Fruit fly (Drosophila melanogaster): Measurements from ENCODE around the gene Rpn10.

Gene Rpn10

dm6 chr3L:21533270-21533948 is 3.4 kb upstream of the Rpn10 start, which contains the start of gene Mkrn1:
TSS of gene Mkrn1 (minus strand) at chr3L:21533713.
- TF ChIP-seq dsx (GFP tag; optimal IDR thresholded peaks at IDR 0.05; ENCODE audit: poor library complexity, severe bottlenecking) = peak; percentile 81
- TF ChIP-seq CG6854 (GFP tag; optimal IDR thresholded peaks at IDR 0.05) = peak; percentile 23
- no peak for TF ChIP-seq achi (GFP tag; optimal IDR thresholded peaks at IDR 0.05)

DNA sequence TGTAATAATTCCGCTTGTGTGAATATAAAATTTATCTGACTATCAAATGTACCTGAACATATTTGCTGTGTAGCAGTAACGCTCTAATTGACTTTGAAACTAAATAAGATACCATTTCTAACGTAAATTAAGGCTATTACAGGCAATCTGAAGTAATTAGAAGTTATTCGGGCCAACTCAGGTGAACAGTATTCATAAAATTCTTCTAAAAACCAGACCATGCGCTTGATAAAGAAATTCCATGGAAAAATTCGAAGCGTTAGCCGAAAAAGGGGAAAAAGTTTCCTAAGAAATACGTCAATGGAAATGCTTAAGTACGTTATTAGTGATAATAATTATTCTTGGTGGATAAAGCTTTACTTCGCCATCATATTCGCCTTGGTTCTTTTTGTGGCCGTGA is 2.4 kb upstream of the Rpn10 start, which contains the start of gene ppk5:
TSS of gene ppk5 (plus strand) at position 301 of the 400 bp plus-strand sequence.
- TF ChIP-seq Sox14 (GFP tag; optimal IDR thresholded peaks at IDR 0.05) (no peak), pdm3 (GFP tag; optimal IDR thresholded peaks at IDR 0.05) (no peak), fd85E (GFP tag; optimal IDR thresholded peaks at IDR 0.05) (no peak), Hr39 (GFP tag; optimal IDR thresholded peaks at IDR 0.05) (no peak)

DNA sequence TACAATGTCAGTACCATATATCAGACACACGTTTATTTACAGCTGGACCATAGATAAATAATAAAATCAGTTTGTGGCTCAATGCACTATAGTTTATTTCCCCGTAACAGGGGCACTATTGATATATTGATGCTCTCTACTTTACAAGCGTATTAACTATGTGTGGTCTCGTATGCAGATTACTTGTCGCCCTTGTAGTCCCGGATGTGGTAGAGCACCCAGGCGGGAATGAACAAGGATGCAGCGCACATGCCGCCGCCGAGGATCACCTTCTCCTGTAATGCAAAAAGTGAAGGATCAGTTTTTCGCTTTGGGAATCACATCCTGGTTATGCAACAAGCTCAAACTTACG is 2.1 kb downstream of the Rpn10 start:
- TF ChIP-seq eg (GFP tag; IDR thresholded peaks at IDR 0.05) (no peak), CG7368 (GFP tag; optimal IDR thresholded peaks at IDR 0.05) (no peak), CG6854 (GFP tag; optimal IDR thresholded peaks at IDR 0.05) (no peak), CG3032 (tag; optimal IDR thresholded peaks at IDR 0.05) (no peak), Ets21C (GFP tag; optimal IDR thresholded peaks at IDR 0.05) (no peak), achi (GFP tag; optimal IDR thresholded peaks at IDR 0.05) (no peak), spab (GFP tag; optimal IDR thresholded peaks at IDR 0.05) (no peak), CG8319 (GFP tag; optimal IDR thresholded peaks at IDR 0.05) (no peak)

DNA sequence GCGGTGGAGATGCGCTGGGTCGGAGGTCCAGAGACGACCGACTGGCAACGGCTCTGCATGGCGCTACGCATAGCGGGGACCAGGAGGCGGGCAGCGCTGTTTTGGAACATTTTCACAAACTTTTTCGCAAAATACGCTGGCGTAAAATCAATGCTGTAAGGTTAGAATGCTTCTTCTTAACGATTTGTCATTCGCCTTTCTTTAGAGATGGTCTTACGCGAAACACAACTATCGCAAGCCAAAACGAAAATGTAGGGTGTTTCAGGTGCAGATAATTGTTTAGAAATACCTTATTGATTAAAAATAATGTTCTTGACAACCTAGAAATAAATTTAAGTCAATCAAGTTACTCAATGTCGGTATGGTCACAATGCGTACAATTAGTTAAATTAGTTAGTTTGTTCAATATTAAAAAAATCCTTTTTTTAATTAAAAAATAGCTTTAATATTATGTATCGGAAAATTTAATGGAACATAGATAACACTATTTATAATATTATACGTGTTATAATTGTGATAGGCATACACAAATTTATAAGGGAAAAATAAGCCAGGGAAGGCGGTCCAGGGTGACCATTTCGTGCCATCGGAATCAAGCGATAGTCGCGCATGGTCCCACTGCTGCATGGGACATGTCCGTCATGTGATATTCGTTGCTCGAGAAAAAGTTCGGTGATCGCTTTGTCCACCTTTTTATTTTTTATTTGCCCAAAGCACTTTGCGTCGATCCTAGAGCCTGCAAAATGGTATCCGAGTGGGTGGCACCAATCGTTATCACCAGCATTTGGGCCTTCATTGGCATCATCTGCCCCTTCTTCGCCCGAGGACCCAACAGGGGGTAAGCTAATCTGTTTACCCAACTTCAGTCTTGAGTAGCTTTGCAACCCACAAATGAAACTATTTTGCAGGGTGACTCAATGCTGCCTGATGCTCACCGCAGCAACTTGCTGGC is 2.7 kb downstream of the Rpn10 start, which contains the start of the genes COX8 and VhaM9.7-b:
TSS of gene COX8 (minus strand) at position 203 of the 952 bp plus-strand sequence.
TSS of gene VhaM9.7-b (plus strand) at position 618 of the 952 bp plus-strand sequence.
- TF ChIP-seq achi (GFP tag; optimal IDR thresholded peaks at IDR 0.05) (no peak), Hr4 (GFP tag; optimal IDR thresholded peaks at IDR 0.05) (peak; percentile 61), CG3032 (tag; optimal IDR thresholded peaks at IDR 0.05) (peak; percentile 30), Sox15 (GFP tag; optimal IDR thresholded peaks at IDR 0.05) (peak; percentile 54), CG11902 (GFP tag; optimal IDR thresholded peaks at IDR 0.05) (peak; percentile 55), esn (GFP tag; optimal IDR thresholded peaks at IDR 0.05) (peak; percentile 67), acj6 (GFP tag; optimal IDR thresholded peaks at IDR 0.05) (no peak), Eip78C (GFP tag) (peak; percentile 80), vri (GFP tag; optimal IDR thresholded peaks at IDR 0.05) (peak; percentile 66), Sox14 (GFP tag; optimal IDR thresholded peaks at IDR 0.05) (peak; percentile 25), cyc (GFP tag; optimal IDR thresholded peaks at IDR 0.05) (peak; percentile 60), Ets21C (GFP tag; optimal IDR thresholded peaks at IDR 0.05) (peak; percentile 39), lz (GFP tag; optimal IDR thresholded peaks at IDR 0.05) (peak; percentile 63), CG10631 (GFP tag; optimal IDR thresholded peaks at IDR 0.05) (no peak), CG6792 (GFP tag; optimal IDR thresholded peaks at IDR 0.05) (no peak), CG31627 (GFP tag; optimal IDR thresholded peaks at IDR 0.05) (peak; percentile 67)

DNA sequence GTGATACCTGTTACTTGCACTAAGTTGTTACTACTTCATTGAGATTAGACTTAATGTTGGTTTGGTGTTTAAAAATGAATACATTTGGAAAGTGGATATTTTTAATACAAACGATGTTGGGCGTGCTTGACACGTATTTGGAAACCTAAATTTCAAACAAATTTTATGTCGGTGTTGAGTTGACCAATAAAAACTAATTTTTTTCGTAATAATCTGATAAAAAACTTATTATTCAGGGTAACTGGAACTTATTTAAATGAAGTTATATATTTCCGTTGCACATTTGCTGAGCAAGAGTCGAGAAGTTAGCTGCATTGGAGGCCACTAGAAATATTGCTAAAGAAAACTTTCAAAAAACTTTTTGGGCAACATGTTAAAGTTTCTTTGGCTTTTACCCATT is 5.3 kb downstream of the Rpn10 start, which contains the start of gene CG33290:
TSS of gene CG33290 (plus strand) at position 301 of the 400 bp plus-strand sequence.
- no peak for TF ChIP-seq Ets21C (GFP tag; optimal IDR thresholded peaks at IDR 0.05)
- no peak for TF ChIP-seq OdsH (GFP tag; optimal IDR thresholded peaks at IDR 0.05)
- TF ChIP-seq CG15336 (GFP tag; IDR thresholded peaks at IDR 0.05) = no peak
- TF ChIP-seq Lpt (GFP tag; optimal IDR thresholded peaks at IDR 0.05) = no peak
- no peak for TF ChIP-seq Eip93F (GFP tag; optimal IDR thresholded peaks at IDR 0.05)
- TF ChIP-seq CG9139 (GFP tag; optimal IDR thresholded peaks at IDR 0.05) = no peak
- TF ChIP-seq eg (GFP tag; IDR thresholded peaks at IDR 0.05) = no peak
- no peak for TF ChIP-seq CG11902 (GFP tag; optimal IDR thresholded peaks at IDR 0.05)
- no peak for TF ChIP-seq CG3919 (GFP tag; optimal IDR thresholded peaks at IDR 0.05)
- no peak for TF ChIP-seq spab (GFP tag; optimal IDR thresholded peaks at IDR 0.05)
- TF ChIP-seq ss (GFP tag; optimal IDR thresholded peaks at IDR 0.05) = no peak
- TF ChIP-seq CG8119 (GFP tag; IDR thresholded peaks at IDR 0.05) = no peak
- TF ChIP-seq Sox14 (GFP tag; optimal IDR thresholded peaks at IDR 0.05) = no peak

All from whole organism, prepupa.